Worm (Caenorhabditis elegans) whole organism, L2 larva: ENCODE measurements around the gene dve-1.

Experiments used
- ZK546.5 ChIP-seq: sonication (generic microtip); optimal IDR thresholded peaks from 2 replicates; lab custom pipeline; 2017; ENCODE audit warnings: missing biosample characterization, missing genetic modification characterization
- egl-27 ChIP-seq: sonication (generic microtip); optimal IDR thresholded peaks from 3 replicates; lab custom pipeline; 2017; ENCODE audit warnings: missing biosample characterization, missing genetic modification reagents, missing genetic modification characterization
- fos-1 ChIP-seq: fragments of 150-350 bp; optimal IDR thresholded peaks from 2 replicates; lab custom pipeline; 2014; ENCODE audit warnings: missing biosample characterization, missing genetic modification characterization
- lin-39 ChIP-seq: fragments of 150-350 bp; optimal IDR thresholded peaks from 2 replicates; lab custom pipeline; 2014; ENCODE audit warnings: missing biosample characterization, missing genetic modification reagents, missing genetic modification characterization
- mab-5 ChIP-seq: fragments of 150-350 bp; optimal IDR thresholded peaks from 2 replicates; lab custom pipeline; 2014; ENCODE audit warnings: missing biosample characterization, missing genetic modification characterization
- nhr-12 ChIP-seq: fragments of 150-350 bp; optimal IDR thresholded peaks from 2 replicates; lab custom pipeline; 2014; ENCODE audit warnings: missing biosample characterization, missing genetic modification characterization
- nhr-21 ChIP-seq: fragments of 150-350 bp; optimal IDR thresholded peaks from 2 replicates; lab custom pipeline; 2014; ENCODE audit warnings: missing biosample characterization, missing genetic modification characterization
- nhr-237 ChIP-seq: fragments of 150-350 bp; optimal IDR thresholded peaks from 2 replicates; lab custom pipeline; 2014; ENCODE audit warnings: missing biosample characterization, missing genetic modification characterization
- ztf-4 ChIP-seq: fragments of 150-350 bp; optimal IDR thresholded peaks from 2 replicates; lab custom pipeline; 2014; ENCODE audit warnings: missing biosample characterization, missing genetic modification characterization

DNA sequence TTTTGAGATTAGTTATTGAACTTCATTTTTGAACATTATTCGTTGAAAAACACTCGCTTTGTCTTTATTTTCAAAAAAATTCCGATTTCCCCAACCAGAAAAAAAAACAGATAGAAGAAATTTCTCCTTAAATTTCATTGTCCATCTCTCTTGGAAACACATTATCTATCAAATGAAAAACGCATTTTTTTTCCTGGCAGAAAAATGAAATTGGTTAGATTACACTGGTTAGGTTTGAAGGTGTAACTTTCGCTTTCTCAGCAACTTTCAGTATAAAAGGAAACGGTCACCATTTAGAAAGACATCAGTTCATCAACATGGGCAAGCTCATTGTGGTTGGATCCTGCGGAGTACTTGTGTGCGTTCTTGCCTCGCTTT is 12.2 kb downstream of the dve-1 start, which contains the start of gene col-19:
- TF ChIP-seq nhr-21 (tag; lab: Kevin White, UChicago) (no peak), egl-27 (tag; lab: Kevin White, UChicago) (no peak), fos-1 (tag; lab: Kevin White, UChicago) (no peak), ZK546.5 (tag; lab: Kevin White, UChicago) (no peak), lin-39 (tag; lab: Kevin White, UChicago) (no peak), mab-5 (tag; lab: Kevin White, UChicago) (no peak), nhr-12 (tag; lab: Kevin White, UChicago) (no peak), nhr-237 (no peak), ztf-4 (no peak)
